ENCODE assay signal across 1 fruit fly cellular context in genomic region chr3L:4474946-4475470, dm6.
A peak's percentile ranks its signal among the peaks of the same experiment; 100 is the strongest.
TF ChIP-seq lines count a peak whose summit lies in the region.

No protein-coding gene starts in this region.

TF ChIP-seq in whole organism, embryonic, 481 proteins besides CTCF, POLR2A, EP300 and RAD21 (continued from another document and continues in another):
- peak; percentile 33 for TF ChIP-seq CG12155 (GFP tag; optimal IDR thresholded peaks at IDR 0.05; lab: Kevin White, UChicago)
- no peak for TF ChIP-seq CG15479 (GFP tag; optimal IDR thresholded peaks at IDR 0.05; lab: Kevin White, UChicago)
- TF ChIP-seq CG17186 (GFP tag; optimal IDR thresholded peaks at IDR 0.05; lab: Kevin White, UChicago) = peak; percentile 53
- no peak for TF ChIP-seq CG4404 (GFP tag; IDR thresholded peaks at IDR 0.05; lab: Robert Waterston, UW)
- TF ChIP-seq Lim3 (GFP tag; IDR thresholded peaks at IDR 0.05; lab: Robert Waterston, UW) = no peak
- peak; percentile 86 for TF ChIP-seq CG33213 (GFP tag; optimal IDR thresholded peaks at IDR 0.05; lab: Kevin White, UChicago)
- peak; percentile 38 for TF ChIP-seq Rx (GFP tag; IDR thresholded peaks at IDR 0.05; lab: Robert Waterston, UW)
- TF ChIP-seq ci (GFP tag; IDR thresholded peaks at IDR 0.05; lab: Robert Waterston, UW) = peak; percentile 98
- peak; percentile 27; the same call in 1 of the 3 replicates for TF ChIP-seq ken (GFP tag; IDR thresholded peaks at IDR 0.05; lab: Robert Waterston, UW)
- TF ChIP-seq ind (GFP tag; optimal IDR thresholded peaks at IDR 0.05; lab: Kevin White, UChicago) = peak; percentile 37
- no peak for TF ChIP-seq Usf (GFP tag; optimal IDR thresholded peaks at IDR 0.05; lab: Kevin White, UChicago)
- TF ChIP-seq bbx (GFP tag; IDR thresholded peaks at IDR 0.05; lab: Robert Waterston, UW; ENCODE audit: partially characterized antibody) = no peak
- TF ChIP-seq CG4424 (GFP tag; optimal IDR thresholded peaks at IDR 0.05; lab: Kevin White, UChicago) = peak; percentile 80
- peak; percentile 22 for TF ChIP-seq tio (GFP tag; optimal IDR thresholded peaks at IDR 0.05; lab: Kevin White, UChicago)
- TF ChIP-seq E2f2 (GFP tag; IDR thresholded peaks at IDR 0.05; lab: Robert Waterston, UW) = peak; percentile 51; the same call in 1 of the 2 replicates
- TF ChIP-seq CG9215 (GFP tag; IDR thresholded peaks at IDR 0.05; lab: Robert Waterston, UW) = no peak
- peak; percentile 66 for TF ChIP-seq CG6654 (GFP tag; optimal IDR thresholded peaks at IDR 0.05; lab: Kevin White, UChicago)
- peak; percentile 52 for TF ChIP-seq dm (GFP tag; optimal IDR thresholded peaks at IDR 0.05; lab: Kevin White, UChicago)
- no peak; the same call in 1 of the 2 replicates for TF ChIP-seq rib (GFP tag; IDR thresholded peaks at IDR 0.05; lab: Robert Waterston, UW)
- TF ChIP-seq CG10979 (tag; optimal IDR thresholded peaks at IDR 0.05; lab: Kevin White, UChicago) = no peak
- peak; percentile 33; the same call in 1 of the 2 replicates for TF ChIP-seq Nf-YA (GFP tag; IDR thresholded peaks at IDR 0.05; lab: Robert Waterston, UW)
- TF ChIP-seq CG14014 (GFP tag; IDR thresholded peaks at IDR 0.05; lab: Robert Waterston, UW) = peak; percentile 68; the same call in 1 of the 2 replicates
- TF ChIP-seq CG6272 (GFP tag; IDR thresholded peaks at IDR 0.05; lab: Robert Waterston, UW) = no peak
- TF ChIP-seq bab2 (GFP tag; optimal IDR thresholded peaks at IDR 0.05; lab: Kevin White, UChicago) = peak; percentile 2
- TF ChIP-seq CG2889 (GFP tag; IDR thresholded peaks at IDR 0.05; lab: Robert Waterston, UW) = no peak
- no peak for TF ChIP-seq usp (GFP tag; optimal IDR thresholded peaks at IDR 0.05; lab: Kevin White, UChicago)
- peak; percentile 46; the same call in 1 of the 3 replicates for TF ChIP-seq CG34422 (GFP tag; IDR thresholded peaks at IDR 0.05; lab: Robert Waterston, UW)
- TF ChIP-seq her (GFP tag; optimal IDR thresholded peaks at IDR 0.05; lab: Kevin White, UChicago) = peak; percentile 37
- no peak for TF ChIP-seq CG7357 (GFP tag; IDR thresholded peaks at IDR 0.05; lab: Robert Waterston, UW)
- peak; percentile 50 for TF ChIP-seq CG3995 (GFP tag; optimal IDR thresholded peaks at IDR 0.05; lab: Kevin White, UChicago)
- TF ChIP-seq H2.0 (GFP tag; IDR thresholded peaks at IDR 0.05; lab: Robert Waterston, UW) = peak; percentile 57
- peak; percentile 67 for TF ChIP-seq CG7839 (tag; optimal IDR thresholded peaks at IDR 0.05; lab: Kevin White, UChicago)
- TF ChIP-seq Sry-δ (GFP tag; optimal IDR thresholded peaks at IDR 0.05; lab: Kevin White, UChicago) = no peak
- peak; percentile 82 for TF ChIP-seq CG2116 (GFP tag; optimal IDR thresholded peaks at IDR 0.05; lab: Kevin White, UChicago)
- TF ChIP-seq Doc2 (GFP tag; IDR thresholded peaks at IDR 0.05; lab: Robert Waterston, UW) = no peak
- TF ChIP-seq CG10274 (GFP tag; optimal IDR thresholded peaks at IDR 0.05; lab: Kevin White, UChicago) = peak; percentile 69
- no peak for TF ChIP-seq CG17612 (GFP tag; IDR thresholded peaks at IDR 0.05; lab: Robert Waterston, UW)
- TF ChIP-seq CG1602 (GFP tag; optimal IDR thresholded peaks at IDR 0.05; lab: Kevin White, UChicago) = no peak
- no peak for TF ChIP-seq pnt (GFP tag; optimal IDR thresholded peaks at IDR 0.05; lab: Kevin White, UChicago)
- TF ChIP-seq Jarid2 (GFP tag; optimal IDR thresholded peaks at IDR 0.05; lab: Kevin White, UChicago) = peak; percentile 68
- TF ChIP-seq CG14667 (GFP tag; IDR thresholded peaks at IDR 0.05; lab: Robert Waterston, UW) = no peak
- TF ChIP-seq CG4730 (GFP tag; IDR thresholded peaks at IDR 0.05; lab: Robert Waterston, UW) = no peak
- TF ChIP-seq CG7786 (GFP tag; optimal IDR thresholded peaks at IDR 0.05; lab: Kevin White, UChicago) = no peak
- TF ChIP-seq hth (optimal IDR thresholded peaks at IDR 0.05; lab: Kevin White, UChicago) = no peak
- TF ChIP-seq CG8944 (GFP tag; optimal IDR thresholded peaks at IDR 0.05; lab: Kevin White, UChicago) = no peak
- no peak for TF ChIP-seq Gsc (GFP tag; IDR thresholded peaks at IDR 0.05; lab: Robert Waterston, UW)
- TF ChIP-seq wdn (GFP tag; IDR thresholded peaks at IDR 0.05; lab: Robert Waterston, UW) = peak; percentile 45; the same call in 1 of the 2 replicates
- TF ChIP-seq stwl (tag; optimal IDR thresholded peaks at IDR 0.05; lab: Kevin White, UChicago) = peak; percentile 27
- TF ChIP-seq CG3163 (GFP tag; optimal IDR thresholded peaks at IDR 0.05; lab: Kevin White, UChicago) = peak; percentile 24
- TF ChIP-seq jing (GFP tag; optimal IDR thresholded peaks at IDR 0.05; lab: Kevin White, UChicago) = peak; percentile 36
- TF ChIP-seq CG17359 (tag; optimal IDR thresholded peaks at IDR 0.05; lab: Kevin White, UChicago) = peak; percentile 86
- TF ChIP-seq Xrp1 (GFP tag; IDR thresholded peaks at IDR 0.05; lab: Robert Waterston, UW) = no peak
- TF ChIP-seq CG12104 (GFP tag; optimal IDR thresholded peaks at IDR 0.05; lab: Kevin White, UChicago) = peak; percentile 74
- TF ChIP-seq Ptx1 (GFP tag; IDR thresholded peaks at IDR 0.05; lab: Robert Waterston, UW) = no peak; the same call in 1 of the 2 replicates
- peak; percentile 86 for TF ChIP-seq CG12391 (tag; optimal IDR thresholded peaks at IDR 0.05; lab: Kevin White, UChicago)
- TF ChIP-seq danr (GFP tag; IDR thresholded peaks at IDR 0.05; lab: Robert Waterston, UW) = no peak
- 0 out of 2 replicates have a peak, but pooled peaks have one; percentile 12 for TF ChIP-seq CG3847 (GFP tag; IDR thresholded peaks at IDR 0.05; lab: Robert Waterston, UW)
- no peak for TF ChIP-seq nom (GFP tag; optimal IDR thresholded peaks at IDR 0.05; lab: Kevin White, UChicago)
- TF ChIP-seq CG17385 (GFP tag; optimal IDR thresholded peaks at IDR 0.05; lab: Kevin White, UChicago) = peak; percentile 88
- TF ChIP-seq jigr1 (GFP tag; IDR thresholded peaks at IDR 0.05; lab: Robert Waterston, UW) = no peak
- peak; percentile 81 for TF ChIP-seq CG15601 (tag; optimal IDR thresholded peaks at IDR 0.05; lab: Kevin White, UChicago)
- peak; percentile 65 for TF ChIP-seq CG1024 (GFP tag; IDR thresholded peaks at IDR 0.05; lab: Robert Waterston, UW)
- no peak for TF ChIP-seq peb (GFP tag; IDR thresholded peaks at IDR 0.05; lab: Robert Waterston, UW)
- TF ChIP-seq CG16813 (GFP tag; IDR thresholded peaks at IDR 0.05; lab: Robert Waterston, UW; ENCODE audit: partially characterized antibody) = no peak
- TF ChIP-seq CG17802 (tag; optimal IDR thresholded peaks at IDR 0.05; lab: Kevin White, UChicago) = peak; percentile 62
- TF ChIP-seq gce (GFP tag; IDR thresholded peaks at IDR 0.05; lab: Robert Waterston, UW) = peak; percentile 89; the same call in 2 of the 3 replicates
- no peak for TF ChIP-seq Dip2 (GFP tag; IDR thresholded peaks at IDR 0.05; lab: Robert Waterston, UW)
- TF ChIP-seq Hmr (GFP tag; optimal IDR thresholded peaks at IDR 0.05; lab: Kevin White, UChicago) = peak; percentile 90
- no peak for TF ChIP-seq Adf1 (GFP tag; IDR thresholded peaks at IDR 0.05; lab: Robert Waterston, UW)
- TF ChIP-seq exex (tag; optimal IDR thresholded peaks at IDR 0.05; lab: Kevin White, UChicago) = peak; percentile 57
- peak; percentile 12; the same call in 1 of the 2 replicates for TF ChIP-seq CG6689 (GFP tag; IDR thresholded peaks at IDR 0.05; lab: Robert Waterston, UW)
- peak; percentile 76 for TF ChIP-seq org-1 (GFP tag; optimal IDR thresholded peaks at IDR 0.05; lab: Kevin White, UChicago)
- peak; percentile 79 for TF ChIP-seq bigmax (GFP tag; optimal IDR thresholded peaks at IDR 0.05; lab: Kevin White, UChicago)
- no peak for TF ChIP-seq Tbp (GFP tag; optimal IDR thresholded peaks at IDR 0.05; lab: Kevin White, UChicago)
- peak; percentile 49 for TF ChIP-seq CoRest (tag; optimal IDR thresholded peaks at IDR 0.05; lab: Kevin White, UChicago)
- TF ChIP-seq CG4360 (GFP tag; IDR thresholded peaks at IDR 0.05; lab: Robert Waterston, UW) = no peak
- TF ChIP-seq Myb (GFP tag; optimal IDR thresholded peaks at IDR 0.05; lab: Kevin White, UChicago) = no peak
- peak; percentile 4 for TF ChIP-seq CG10462 (GFP tag; optimal IDR thresholded peaks at IDR 0.05; lab: Kevin White, UChicago)
- no peak for TF ChIP-seq Hmx (GFP tag; optimal IDR thresholded peaks at IDR 0.05; lab: Kevin White, UChicago)
- peak; percentile 29 for TF ChIP-seq CG9609 (GFP tag; optimal IDR thresholded peaks at IDR 0.05; lab: Kevin White, UChicago)
- no peak for TF ChIP-seq Opbp (GFP tag; IDR thresholded peaks at IDR 0.05; lab: Robert Waterston, UW; ENCODE audit: partially characterized antibody)
- peak; percentile 40; the same call in 1 of the 2 replicates for TF ChIP-seq NFAT (GFP tag; IDR thresholded peaks at IDR 0.05; lab: Robert Waterston, UW)
- TF ChIP-seq tin (GFP tag; optimal IDR thresholded peaks at IDR 0.05; lab: Kevin White, UChicago) = peak; percentile 55
- no peak for TF ChIP-seq Gug (GFP tag; IDR thresholded peaks at IDR 0.05; lab: Robert Waterston, UW)
- peak; percentile 84 for TF ChIP-seq CG4328 (GFP tag; optimal IDR thresholded peaks at IDR 0.05; lab: Kevin White, UChicago)
- TF ChIP-seq HLH4C (GFP tag; IDR thresholded peaks at IDR 0.05; lab: Robert Waterston, UW; ENCODE audit: partially characterized antibody) = no peak
- peak; percentile 82 for TF ChIP-seq sens-2 (GFP tag; IDR thresholded peaks at IDR 0.05; lab: Robert Waterston, UW)
- peak; percentile 91 for TF ChIP-seq scrt (GFP tag; optimal IDR thresholded peaks at IDR 0.05; lab: Kevin White, UChicago)
- TF ChIP-seq kni (GFP tag; optimal IDR thresholded peaks at IDR 0.05; lab: Kevin White, UChicago) = peak; percentile 58
- TF ChIP-seq CG4617 (GFP tag; optimal IDR thresholded peaks at IDR 0.05; lab: Kevin White, UChicago; ENCODE audit: borderline replicate concordance) = peak; percentile 40
- no peak for TF ChIP-seq ERR (GFP tag; optimal IDR thresholded peaks at IDR 0.05; lab: Kevin White, UChicago)
- no peak for TF ChIP-seq unc-4 (GFP tag; IDR thresholded peaks at IDR 0.05; lab: Robert Waterston, UW; ENCODE audit: partially characterized antibody)
- TF ChIP-seq btn (GFP tag; optimal IDR thresholded peaks at IDR 0.05; lab: Kevin White, UChicago) = peak; percentile 48
- TF ChIP-seq CG1647 (GFP tag; optimal IDR thresholded peaks at IDR 0.05; lab: Kevin White, UChicago) = peak; percentile 52
- TF ChIP-seq CG7372 (GFP tag; IDR thresholded peaks at IDR 0.05; lab: Robert Waterston, UW) = no peak; the same call in 1 of the 2 replicates
- TF ChIP-seq prd (optimal IDR thresholded peaks at IDR 0.05; lab: Kevin White, UChicago) = no peak
- no peak for TF ChIP-seq prd (GFP tag; IDR thresholded peaks at IDR 0.05; lab: Robert Waterston, UW)
- TF ChIP-seq tup (GFP tag; optimal IDR thresholded peaks at IDR 0.05; lab: Kevin White, UChicago) = peak; percentile 34
- TF ChIP-seq CG11504 (tag; optimal IDR thresholded peaks at IDR 0.05; lab: Kevin White, UChicago) = peak; percentile 74
- TF ChIP-seq fd64A (GFP tag; optimal IDR thresholded peaks at IDR 0.05; lab: Kevin White, UChicago) = peak; percentile 90
- no peak for TF ChIP-seq lmd (GFP tag; IDR thresholded peaks at IDR 0.05; lab: Robert Waterston, UW)
- TF ChIP-seq Hr3 (GFP tag; optimal IDR thresholded peaks at IDR 0.05; lab: Kevin White, UChicago) = no peak
- TF ChIP-seq CG2199 (GFP tag; IDR thresholded peaks at IDR 0.05; lab: Robert Waterston, UW) = no peak
- TF ChIP-seq dati (GFP tag; IDR thresholded peaks at IDR 0.05; lab: Robert Waterston, UW) = peak; percentile 67; the same call in 1 of the 2 replicates
- peak; percentile 49 to 83 for TF ChIP-seq Hr51 (GFP tag; optimal IDR thresholded peaks at IDR 0.05; lab: Kevin White, UChicago)
- peak; percentile 68 for TF ChIP-seq fd3F (GFP tag; optimal IDR thresholded peaks at IDR 0.05; lab: Kevin White, UChicago)
- TF ChIP-seq CG8290 (GFP tag; optimal IDR thresholded peaks at IDR 0.05; lab: Kevin White, UChicago) = no peak
- TF ChIP-seq CG8290 (tag; optimal IDR thresholded peaks at IDR 0.05; lab: Kevin White, UChicago) = peak; percentile 55 to 81
- TF ChIP-seq MTF-1 (GFP tag; optimal IDR thresholded peaks at IDR 0.05; lab: Kevin White, UChicago; ENCODE audit: borderline replicate concordance) = peak; percentile 96
- no peak for TF ChIP-seq Ravus (GFP tag; IDR thresholded peaks at IDR 0.05; lab: Robert Waterston, UW)
- peak; percentile 59 for TF ChIP-seq Dad (GFP tag; optimal IDR thresholded peaks at IDR 0.05; lab: Kevin White, UChicago)
- peak; percentile 56 for TF ChIP-seq cato (GFP tag; optimal IDR thresholded peaks at IDR 0.05; lab: Kevin White, UChicago; ENCODE audit: borderline replicate concordance)
- no peak for TF ChIP-seq CG15696 (tag; optimal IDR thresholded peaks at IDR 0.05; lab: Kevin White, UChicago)
- TF ChIP-seq CG12659 (GFP tag; optimal IDR thresholded peaks at IDR 0.05; lab: Kevin White, UChicago) = peak; percentile 81
- peak; percentile 78 for TF ChIP-seq CG2202 (tag; optimal IDR thresholded peaks at IDR 0.05; lab: Kevin White, UChicago)
- peak; percentile 70 for TF ChIP-seq CG5180 (GFP tag; optimal IDR thresholded peaks at IDR 0.05; lab: Kevin White, UChicago)
- TF ChIP-seq BEAF-32 (GFP tag; optimal IDR thresholded peaks at IDR 0.05; lab: Kevin White, UChicago) = no peak
- no peak for TF ChIP-seq cad (GFP tag; optimal IDR thresholded peaks at IDR 0.05; lab: Kevin White, UChicago)
- TF ChIP-seq CG34376 (GFP tag; optimal IDR thresholded peaks at IDR 0.05; lab: Kevin White, UChicago) = peak; percentile 96
- peak; percentile 98 for TF ChIP-seq Ets97D (GFP tag; optimal IDR thresholded peaks at IDR 0.05; lab: Kevin White, UChicago)
- peak; percentile 51; the same call in 2 of the 3 replicates for TF ChIP-seq ase (GFP tag; IDR thresholded peaks at IDR 0.05; lab: Robert Waterston, UW)
- no peak for TF ChIP-seq Abd-B (GFP tag; optimal IDR thresholded peaks at IDR 0.05; lab: Kevin White, UChicago)
- TF ChIP-seq CG8765 (GFP tag; IDR thresholded peaks at IDR 0.05; lab: Robert Waterston, UW) = no peak
- TF ChIP-seq CG2875 (GFP tag; optimal IDR thresholded peaks at IDR 0.05; lab: Kevin White, UChicago) = peak; percentile 87
- TF ChIP-seq salm (tag; optimal IDR thresholded peaks at IDR 0.05; lab: Kevin White, UChicago) = peak; percentile 77
- TF ChIP-seq esg (GFP tag; conservative IDR thresholded peaks at IDR 0.05; lab: Robert Waterston, UW) = no peak
- peak; percentile 92 for TF ChIP-seq ATbp (GFP tag; optimal IDR thresholded peaks at IDR 0.05; lab: Kevin White, UChicago)
- TF ChIP-seq odd (GFP tag; optimal IDR thresholded peaks at IDR 0.05; lab: Kevin White, UChicago) = peak; percentile 94
- peak; percentile 87 for TF ChIP-seq CG6683 (GFP tag; optimal IDR thresholded peaks at IDR 0.05; lab: Kevin White, UChicago)
- peak; percentile 59 for TF ChIP-seq CG13894 (tag; optimal IDR thresholded peaks at IDR 0.05; lab: Kevin White, UChicago)
- TF ChIP-seq crp (GFP tag; optimal IDR thresholded peaks at IDR 0.05; lab: Kevin White, UChicago) = peak in 1 of 2 experiments; percentile 34
- TF ChIP-seq fu2 (GFP tag; optimal IDR thresholded peaks at IDR 0.05; lab: Kevin White, UChicago) = no peak
